Worm (Caenorhabditis elegans) whole organism, late embryonic: ENCODE measurements around the gene dars-1.

ENCODE experiments used
- K02D7.2 ChIP-seq: sonication (generic microtip); optimal IDR thresholded peaks from 2 replicates; lab custom pipeline; 2017; ENCODE audit warnings: mild to moderate bottlenecking, missing genetic modification characterization, missing compliant biosample characterization
- K09A11.1 ChIP-seq: sonication (generic microtip); optimal IDR thresholded peaks from 2 replicates; lab custom pipeline; 2017; ENCODE audit warnings: antibody characterized with exemption, mild to moderate bottlenecking, missing genetic modification characterization, missing compliant biosample characterization; ENCODE audit not compliant: insufficient read depth
- Y22D7AL.16 ChIP-seq: sonication (generic microtip); optimal IDR thresholded peaks from 2 replicates; lab custom pipeline; 2016; ENCODE audit warnings: missing genetic modification characterization, missing compliant biosample characterization
- ceh-18 ChIP-seq: sonication (generic microtip); optimal IDR thresholded peaks from 2 replicates; lab custom pipeline; 2016; ENCODE audit warnings: missing genetic modification characterization, missing compliant biosample characterization
- ceh-19 ChIP-seq: fragments of 200-800 bp; sonication (Bioruptor generic); optimal IDR thresholded peaks from 2 replicates; lab custom pipeline; 2018; ENCODE audit warnings: mild to moderate bottlenecking, missing genetic modification characterization, missing compliant biosample characterization
- ceh-2 ChIP-seq: sonication (generic microtip); optimal IDR thresholded peaks from 2 replicates; lab custom pipeline; 2016; ENCODE audit warnings: missing genotype, missing genetic modification characterization, missing compliant biosample characterization
- ceh-22 ChIP-seq: sonication (generic microtip); optimal IDR thresholded peaks from 2 replicates; lab custom pipeline; 2017; ENCODE audit warnings: missing biosample characterization, missing genetic modification characterization
- ceh-24 ChIP-seq: sonication (generic microtip); optimal IDR thresholded peaks from 2 replicates; lab custom pipeline; 2016; ENCODE audit warnings: mild to moderate bottlenecking, missing genetic modification characterization, missing compliant biosample characterization
- ceh-30 ChIP-seq: fragments of 150-350 bp; optimal IDR thresholded peaks from 2 replicates; lab custom pipeline; 2014; ENCODE audit warnings: missing biosample characterization, missing genetic modification characterization
- ceh-31 ChIP-seq: sonication (generic microtip); optimal IDR thresholded peaks from 2 replicates; lab custom pipeline; 2016; ENCODE audit warnings: missing genetic modification characterization, missing compliant biosample characterization
- ceh-34 ChIP-seq: sonication (generic microtip); optimal IDR thresholded peaks from 2 replicates; lab custom pipeline; 2016; ENCODE audit warnings: mild to moderate bottlenecking, missing genetic modification characterization, missing compliant biosample characterization
- ceh-45 ChIP-seq: fragments of 200-800 bp; sonication (Bioruptor generic); IDR thresholded peaks from 2 replicates; pipeline ENCODE4 v1.3.6; 2022; ENCODE audit warnings: missing genetic modification reagents, missing genetic modification characterization, missing compliant biosample characterization
- ceh-48 ChIP-seq: sonication (generic microtip); optimal IDR thresholded peaks from 2 replicates; lab custom pipeline; 2016; ENCODE audit warnings: missing genetic modification characterization, inconsistent platforms, missing compliant biosample characterization
- ceh-6 ChIP-seq: fragments of 200-800 bp; sonication (Bioruptor generic); optimal IDR thresholded peaks from 2 replicates; lab custom pipeline; 2018; ENCODE audit warnings: mild to moderate bottlenecking, missing genetic modification characterization, missing compliant biosample characterization
- che-1 ChIP-seq: sonication (generic microtip); optimal IDR thresholded peaks from 2 replicates; lab custom pipeline; 2016; ENCODE audit warnings: mild to moderate bottlenecking, missing genetic modification characterization, missing compliant biosample characterization
- dve-1 ChIP-seq: sonication (generic microtip); optimal IDR thresholded peaks from 2 replicates; lab custom pipeline; 2017; ENCODE audit warnings: antibody characterized with exemption, mild to moderate bottlenecking, missing genetic modification characterization, missing compliant biosample characterization
- elt-4 ChIP-seq: sonication (generic microtip); optimal IDR thresholded peaks from 2 replicates; lab custom pipeline; 2016; ENCODE audit warnings: missing genetic modification characterization, missing compliant biosample characterization
- ets-4 ChIP-seq: sonication (generic microtip); optimal IDR thresholded peaks from 2 replicates; lab custom pipeline; 2016; ENCODE audit warnings: missing genetic modification characterization, missing compliant biosample characterization
- eyg-1 ChIP-seq: sonication (generic microtip); optimal IDR thresholded peaks from 2 replicates; lab custom pipeline; 2016; ENCODE audit warnings: missing genotype, missing genetic modification characterization, missing compliant biosample characterization
- fax-1 ChIP-seq: sonication (generic microtip); optimal IDR thresholded peaks from 2 replicates; lab custom pipeline; 2016; ENCODE audit warnings: missing genotype, missing genetic modification characterization, missing compliant biosample characterization
- fkh-6 ChIP-seq: sonication (generic microtip); optimal IDR thresholded peaks from 2 replicates; lab custom pipeline; 2016; ENCODE audit warnings: missing genetic modification characterization, missing compliant biosample characterization
- hlh-13 ChIP-seq: fragments of 200-800 bp; sonication (Bioruptor generic); optimal IDR thresholded peaks from 2 replicates; lab custom pipeline; 2018; ENCODE audit warnings: mild to moderate bottlenecking, missing genetic modification characterization, missing compliant biosample characterization
- hlh-15 ChIP-seq: sonication (generic microtip); optimal IDR thresholded peaks from 2 replicates; lab custom pipeline; 2016; ENCODE audit warnings: missing genetic modification characterization, missing compliant biosample characterization
- hlh-30 ChIP-seq: sonication (generic microtip); optimal IDR thresholded peaks from 2 replicates; lab custom pipeline; 2017; ENCODE audit warnings: antibody characterized with exemption, missing genetic modification characterization, missing compliant biosample characterization; ENCODE audit not compliant: insufficient read depth
- hlh-6 ChIP-seq: sonication (generic microtip); optimal IDR thresholded peaks from 2 replicates; lab custom pipeline; 2016; ENCODE audit warnings: missing genotype, missing genetic modification characterization, missing compliant biosample characterization
- hlh-8 ChIP-seq: sonication (generic microtip); optimal IDR thresholded peaks from 2 replicates; lab custom pipeline; 2016; ENCODE audit warnings: missing genotype, missing genetic modification characterization, missing compliant biosample characterization
- lin-11 ChIP-seq: fragments of 200-800 bp; sonication (Bioruptor generic); optimal IDR thresholded peaks from 2 replicates; lab custom pipeline; 2018; ENCODE audit warnings: mild to moderate bottlenecking, missing genetic modification characterization, missing compliant biosample characterization
- madf-2 ChIP-seq: sonication (generic microtip); optimal IDR thresholded peaks from 2 replicates; lab custom pipeline; 2017; ENCODE audit warnings: missing genetic modification characterization, missing compliant biosample characterization
- mec-3 ChIP-seq: sonication (generic microtip); optimal IDR thresholded peaks from 2 replicates; lab custom pipeline; 2016; ENCODE audit warnings: borderline replicate concordance, missing genetic modification characterization, missing compliant biosample characterization
- nfya-1 ChIP-seq: sonication (generic microtip); optimal IDR thresholded peaks from 2 replicates; lab custom pipeline; 2017; ENCODE audit warnings: missing genetic modification characterization, mild to moderate bottlenecking, missing compliant biosample characterization, antibody characterized with exemption, moderate library complexity
- nhr-11 ChIP-seq: fragments of 150-350 bp; optimal IDR thresholded peaks from 2 replicates; lab custom pipeline; 2014; ENCODE audit warnings: missing biosample characterization, missing genetic modification characterization
- npax-4 ChIP-seq: sonication (generic microtip); optimal IDR thresholded peaks from 2 replicates; lab custom pipeline; 2016; ENCODE audit warnings: missing genetic modification characterization, missing compliant biosample characterization
- odd-2 ChIP-seq: sonication (generic microtip); optimal IDR thresholded peaks from 2 replicates; lab custom pipeline; 2017; ENCODE audit warnings: antibody characterized with exemption, mild to moderate bottlenecking, missing genetic modification characterization, missing compliant biosample characterization
- pag-3 ChIP-seq: sonication (generic microtip); optimal IDR thresholded peaks from 2 replicates; lab custom pipeline; 2016; ENCODE audit warnings: missing compliant biosample characterization, missing genetic modification characterization, borderline replicate concordance
- pat-9 ChIP-seq: fragments of 200-800 bp; sonication (Bioruptor generic); optimal IDR thresholded peaks from 2 replicates; lab custom pipeline; 2018; ENCODE audit warnings: mild to moderate bottlenecking, missing genetic modification characterization, moderate library complexity, missing compliant biosample characterization
- pax-1 ChIP-seq: fragments of 150-350 bp; optimal IDR thresholded peaks from 2 replicates; lab custom pipeline; 2014; ENCODE audit warnings: missing biosample characterization, missing genetic modification characterization
- pha-2 ChIP-seq: sonication (generic microtip); optimal IDR thresholded peaks from 2 replicates; lab custom pipeline; 2017; ENCODE audit warnings: mild to moderate bottlenecking, missing genetic modification characterization, missing compliant biosample characterization
- pha-4 ChIP-seq: fragments of 150-350 bp; optimal IDR thresholded peaks from 2 replicates; lab custom pipeline; 2018; ENCODE audit warnings: missing biosample characterization, missing genetic modification reagents, missing genetic modification characterization
- pqm-1 ChIP-seq: sonication (generic microtip); optimal IDR thresholded peaks from 2 replicates; lab custom pipeline; 2016; ENCODE audit warnings: missing genetic modification characterization, missing compliant biosample characterization
- pros-1 ChIP-seq: fragments of 150-350 bp; optimal IDR thresholded peaks from 2 replicates; lab custom pipeline; 2014; ENCODE audit warnings: missing biosample characterization, missing genetic modification reagents, missing genetic modification characterization
- ref-2 ChIP-seq: sonication (generic microtip); optimal IDR thresholded peaks from 2 replicates; lab custom pipeline; 2016; ENCODE audit warnings: missing genetic modification characterization, missing compliant biosample characterization
- rnt-1 ChIP-seq: sonication (generic microtip); optimal IDR thresholded peaks from 2 replicates; lab custom pipeline; 2016; ENCODE audit warnings: missing genetic modification characterization, missing compliant biosample characterization
- sdc-2 ChIP-seq: sonication (generic microtip); optimal IDR thresholded peaks from 2 replicates; lab custom pipeline; 2016; ENCODE audit warnings: missing genotype, missing genetic modification characterization, missing compliant biosample characterization
- sox-2 ChIP-seq: fragments of 200-800 bp; sonication (Bioruptor generic); IDR thresholded peaks from 2 replicates; pipeline ENCODE4 v1.3.6; 2022; ENCODE audit warnings: missing genetic modification reagents, missing genetic modification characterization, missing compliant biosample characterization
- sox-4 ChIP-seq: sonication (generic microtip); optimal IDR thresholded peaks from 2 replicates; lab custom pipeline; 2017; ENCODE audit warnings: mild to moderate bottlenecking, missing genetic modification characterization, inconsistent platforms, missing compliant biosample characterization
- tbx-2 ChIP-seq: sonication (generic microtip); optimal IDR thresholded peaks from 2 replicates; lab custom pipeline; 2016; ENCODE audit warnings: missing genetic modification characterization, missing compliant biosample characterization
- tbx-7 ChIP-seq: sonication (generic microtip); optimal IDR thresholded peaks from 2 replicates; lab custom pipeline; 2016; ENCODE audit warnings: missing genotype, missing genetic modification characterization, missing compliant biosample characterization
- ttx-3 ChIP-seq: sonication (generic microtip); optimal IDR thresholded peaks from 2 replicates; lab custom pipeline; 2016; ENCODE audit warnings: missing genetic modification reagents, missing genetic modification characterization, missing compliant biosample characterization
- unc-42 ChIP-seq: sonication (generic microtip); optimal IDR thresholded peaks from 2 replicates; lab custom pipeline; 2016; ENCODE audit warnings: missing genotype, missing genetic modification characterization, missing compliant biosample characterization
- unc-55 ChIP-seq: sonication (generic microtip); optimal IDR thresholded peaks from 2 replicates; lab custom pipeline; 2017; ENCODE audit warnings: missing biosample characterization, missing genetic modification reagents, missing genetic modification characterization
- unc-86 ChIP-seq: sonication (generic microtip); optimal IDR thresholded peaks from 2 replicates; lab custom pipeline; 2016; ENCODE audit warnings: missing genetic modification characterization, missing compliant biosample characterization
- zip-5 ChIP-seq: sonication (generic microtip); optimal IDR thresholded peaks from 2 replicates; lab custom pipeline; 2016; ENCODE audit warnings: missing genetic modification characterization, missing compliant biosample characterization
- ztf-16 ChIP-seq: sonication (generic microtip); optimal IDR thresholded peaks from 2 replicates; lab custom pipeline; 2017; ENCODE audit warnings: missing genetic modification characterization, missing compliant biosample characterization

dars-1 gene

DNA sequence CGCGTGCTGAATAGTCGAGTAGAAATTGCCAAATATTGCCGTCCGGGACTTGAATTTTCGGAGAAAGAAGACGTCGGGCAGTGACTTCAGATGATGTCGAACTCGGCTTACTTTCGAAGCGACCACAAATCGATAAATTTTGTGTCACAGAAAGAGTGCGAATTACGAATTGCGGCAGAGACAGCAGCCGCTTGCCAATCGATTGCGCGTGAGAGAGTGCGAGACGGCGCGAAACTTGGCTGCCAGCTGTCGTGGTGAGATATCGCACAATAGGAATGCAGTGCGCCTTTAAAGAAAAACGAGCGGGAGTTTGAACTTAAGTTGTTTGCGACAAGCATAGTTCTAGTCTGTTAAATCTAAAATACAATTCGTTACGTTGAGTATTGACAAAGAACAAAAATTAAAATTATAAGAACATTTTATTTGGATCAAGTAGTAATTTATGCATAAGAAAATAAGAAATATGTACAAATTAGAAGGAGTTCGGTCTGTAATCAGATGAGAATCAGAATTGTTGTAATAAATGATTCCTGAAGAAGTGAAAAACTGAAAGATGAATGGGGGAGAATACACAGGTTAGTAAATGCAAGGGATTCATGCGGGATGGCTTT is 47.5 kb downstream of the dars-1 start, which contains the start of gene pir-2:
Gene pir-2 (minus strand): TSS at position 218 of the 611 bp plus-strand sequence.
- no peak for TF ChIP-seq hlh-15 (tag; lab: Kevin White, UChicago)
- no peak for TF ChIP-seq sdc-2 (tag; lab: Kevin White, UChicago)
- TF ChIP-seq rnt-1, result peak; percentile 64
- TF ChIP-seq madf-2 (tag; lab: Kevin White, UChicago), result peak; percentile 35
- no peak for TF ChIP-seq mec-3
- TF ChIP-seq ceh-24 (tag; lab: Kevin White, UChicago), result no peak
- TF ChIP-seq fkh-6, result no peak
- peak; percentile 21 for TF ChIP-seq pha-2 (tag; lab: Kevin White, UChicago)
- peak; percentile 75 for TF ChIP-seq ceh-34 (tag; lab: Kevin White, UChicago)
- no peak for TF ChIP-seq odd-2 (tag; lab: Kevin White, UChicago)
- no peak for TF ChIP-seq tbx-7 (tag; lab: Kevin White, UChicago)
- peak; percentile 19 for TF ChIP-seq ets-4 (tag; lab: Kevin White, UChicago)
- TF ChIP-seq ttx-3 (tag; lab: Kevin White, UChicago), result no peak
- TF ChIP-seq Y22D7AL.16 (tag; lab: Kevin White, UChicago), result no peak
- TF ChIP-seq npax-4 (tag; lab: Kevin White, UChicago), result no peak
- no peak for TF ChIP-seq ceh-45
- TF ChIP-seq ceh-2 (tag; lab: Kevin White, UChicago), result peak; percentile 1
- peak; percentile 64 for TF ChIP-seq ceh-30 (tag; lab: Kevin White, UChicago)
- peak; percentile 26; the same call in 1 of the 2 replicates for TF ChIP-seq sox-2
- peak; percentile 65 for TF ChIP-seq unc-55
- no peak for TF ChIP-seq eyg-1 (tag; lab: Kevin White, UChicago)
- TF ChIP-seq nfya-1 (tag; lab: Kevin White, UChicago), result peak; percentile 92
- no peak for TF ChIP-seq lin-11 (tag; lab: Kevin White, UChicago)
- no peak for TF ChIP-seq elt-4
- peak; percentile 67 for TF ChIP-seq ceh-18 (tag; lab: Kevin White, UChicago)
- no peak for TF ChIP-seq ref-2 (tag; lab: Kevin White, UChicago)
- peak; percentile 99 for TF ChIP-seq ceh-48
- no peak for TF ChIP-seq pag-3
- TF ChIP-seq fax-1 (tag; lab: Kevin White, UChicago), result no peak
- no peak for TF ChIP-seq pat-9 (tag; lab: Kevin White, UChicago)
- TF ChIP-seq K09A11.1, result peak; percentile 51
- TF ChIP-seq ztf-16 (tag; lab: Kevin White, UChicago), result no peak
- peak; percentile 64 for TF ChIP-seq unc-42 (tag; lab: Kevin White, UChicago)
- no peak for TF ChIP-seq K02D7.2 (tag; lab: Kevin White, UChicago)
- no peak for TF ChIP-seq hlh-13 (GFP tag; lab: Kevin White, UChicago)
- no peak for TF ChIP-seq pqm-1 (tag; lab: Kevin White, UChicago)
- TF ChIP-seq unc-86 (tag; lab: Kevin White, UChicago), result no peak
- TF ChIP-seq che-1 (tag; lab: Kevin White, UChicago), result no peak
- TF ChIP-seq hlh-6 (tag; lab: Kevin White, UChicago), result no peak
- TF ChIP-seq sox-4 (tag; lab: Kevin White, UChicago), result no peak
- TF ChIP-seq pha-4 (tag; lab: Kevin White, UChicago), result no peak
- TF ChIP-seq zip-5 (tag; lab: Kevin White, UChicago), result no peak
- TF ChIP-seq nhr-11 (tag; lab: Kevin White, UChicago), result no peak
- TF ChIP-seq hlh-30, result peak; percentile 72
- peak; percentile 60 for TF ChIP-seq hlh-8
- TF ChIP-seq ceh-6 (GFP tag; lab: Kevin White, UChicago), result no peak
- peak; percentile 21 for TF ChIP-seq pros-1 (tag; lab: Kevin White, UChicago)
- TF ChIP-seq ceh-19 (GFP tag; lab: Kevin White, UChicago), result no peak
- TF ChIP-seq dve-1, result peak; percentile 78
- TF ChIP-seq tbx-2 (tag; lab: Kevin White, UChicago), result peak; percentile 82
- peak; percentile 77 for TF ChIP-seq ceh-31
- TF ChIP-seq pax-1 (tag; lab: Kevin White, UChicago), result peak; percentile 52
- TF ChIP-seq ceh-22 (tag; lab: Kevin White, UChicago), result no peak
